Worm (Caenorhabditis elegans) whole organism, L4 larva: Measurements from ENCODE around the gene spe-27.

Source experiments
- Y48G9A.11 ChIP-seq: fragments of 200-800 bp; sonication (Bioruptor generic); IDR thresholded peaks from 2 replicates; pipeline ENCODE4 v1.3.6; 2022; ENCODE audit warnings: missing genetic modification reagents, missing genetic modification characterization, missing compliant biosample characterization
- ZK546.5 ChIP-seq, 2 experiments: sonication (generic microtip); optimal IDR thresholded peaks; 2 replicates each; lab custom pipeline; 2017; ENCODE audit warnings: missing biosample characterization in 2 of 2, missing genetic modification characterization in 2 of 2
- aha-1 ChIP-seq: fragments of 150-350 bp; peaks from one replicate; lab custom pipeline; 2014; ENCODE audit warnings: missing biosample characterization, missing genetic modification characterization
- jun-1 ChIP-seq: fragments of 150-350 bp; optimal IDR thresholded peaks from 2 replicates; lab custom pipeline; 2014; ENCODE audit warnings: missing biosample characterization, missing genetic modification reagents, missing genetic modification characterization
- lsy-2 ChIP-seq, 2 experiments: fragments of 150-350 bp in 1 of 2; sonication (generic microtip) in 1 of 2; optimal IDR thresholded peaks; 2 replicates each; lab custom pipeline; 2014 to 2017; ENCODE audit warnings: missing biosample characterization in 2 of 2, missing genetic modification characterization in 2 of 2
- nhr-237 ChIP-seq: sonication (generic microtip); optimal IDR thresholded peaks from 2 replicates; lab custom pipeline; 2017; ENCODE audit warnings: missing biosample characterization, missing genetic modification characterization
- nhr-28 ChIP-seq: fragments of 150-350 bp; optimal IDR thresholded peaks from 2 replicates; lab custom pipeline; 2014; ENCODE audit warnings: missing biosample characterization, missing genetic modification characterization
- unc-62 ChIP-seq, 3 experiments: fragments of 150-350 bp in 1 of 3; sonication (generic microtip); optimal IDR thresholded peaks in 2 of 3; peaks in 1 of 3; 1 replicate in 1 of 3; 2 replicates in 2 of 3; lab custom pipeline; 2014 to 2017; ENCODE audit warnings: missing biosample characterization in 3 of 3, missing genetic modification characterization in 3 of 3, missing genetic modification reagents in 3 of 3, missing genotype in 1 of 3
- zfp-2 ChIP-seq: sonication (generic microtip); optimal IDR thresholded peaks from 2 replicates; lab custom pipeline; 2016; ENCODE audit warnings: mild to moderate bottlenecking, missing genetic modification characterization, missing compliant biosample characterization

DNA sequence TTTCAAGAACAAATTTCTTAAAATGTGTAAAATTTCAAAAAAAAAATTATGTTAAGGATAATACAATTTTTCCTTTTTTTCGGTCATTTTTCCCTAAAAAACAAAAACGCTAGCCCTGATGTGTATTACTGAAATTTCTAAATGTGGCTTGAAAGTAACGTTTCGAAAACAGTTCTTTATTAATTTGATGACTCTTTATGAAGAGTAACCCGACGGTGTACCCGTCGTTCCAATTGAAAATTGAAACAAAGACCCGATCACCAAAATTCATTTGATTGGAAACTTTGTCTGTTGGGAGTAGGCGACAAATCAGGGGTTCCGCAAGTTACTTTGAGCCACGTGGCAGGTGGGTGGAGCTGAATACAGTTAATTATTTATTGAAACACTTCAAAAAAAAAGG lies 32.9 kb downstream of the spe-27 start:
- TF ChIP-seq unc-62 (GFP tag; optimal IDR thresholded peaks at IDR 0.05 in 1 of 2; lab: Kevin White, UChicago) (no peak), unc-62 (tag; optimal IDR thresholded peaks at IDR 0.05; lab: Kevin White, UChicago) (no peak), zfp-2 (tag; lab: Kevin White, UChicago) (no peak), jun-1 (tag; lab: Kevin White, UChicago) (no peak), aha-1 (tag; lab: Kevin White, UChicago) (no peak), Y48G9A.11 (GFP tag; lab: Robert Waterston, UW) (no peak), lsy-2 (tag; optimal IDR thresholded peaks at IDR 0.05; lab: Kevin White, UChicago) (no peak), nhr-237 (no peak), nhr-28 (tag; lab: Kevin White, UChicago) (no peak), ZK546.5 (tag; optimal IDR thresholded peaks at IDR 0.05; lab: Kevin White, UChicago) (no peak)
